Fruit fly (Drosophila melanogaster) whole organism, embryonic: Measurements from ENCODE around the gene dlg1.

ENCODE experiments used
- CG2199 ChIP-seq: fragments of 200-800 bp; sonication (Bioruptor generic); IDR thresholded peaks from 3 replicates; pipeline ENCODE4 v1.3.6; 2022; ENCODE audit warnings: missing biosample characterization, missing genetic modification characterization
- fu2 ChIP-seq: fragments of 200-800 bp; sonication (Bioruptor generic); optimal IDR thresholded peaks from 2 replicates; lab custom pipeline; 2016; ENCODE audit warnings: missing biosample characterization, missing genetic modification characterization
- jing ChIP-seq: fragments of 200-800 bp; sonication (Bioruptor generic); optimal IDR thresholded peaks from 2 replicates; lab custom pipeline; 2018; ENCODE audit warnings: missing biosample characterization, mild to moderate bottlenecking, missing genetic modification characterization
- phol ChIP-seq: fragments of 200-800 bp; sonication (Bioruptor generic); optimal IDR thresholded peaks from 3 replicates; lab custom pipeline; 2018; ENCODE audit warnings: missing biosample characterization, mild to moderate bottlenecking, missing genetic modification characterization, moderate library complexity
- pum ChIP-seq: fragments of 200-800 bp; sonication (Bioruptor generic); optimal IDR thresholded peaks from 2 replicates; lab custom pipeline; 2016; ENCODE audit warnings: missing biosample characterization, missing genetic modification characterization
- ttk ChIP-seq: fragments of 200-800 bp; sonication (Bioruptor generic); IDR thresholded peaks from 2 replicates; pipeline ENCODE4 v2.1.2; 2022; ENCODE audit warnings: missing biosample characterization, missing genetic modification characterization

DNA sequence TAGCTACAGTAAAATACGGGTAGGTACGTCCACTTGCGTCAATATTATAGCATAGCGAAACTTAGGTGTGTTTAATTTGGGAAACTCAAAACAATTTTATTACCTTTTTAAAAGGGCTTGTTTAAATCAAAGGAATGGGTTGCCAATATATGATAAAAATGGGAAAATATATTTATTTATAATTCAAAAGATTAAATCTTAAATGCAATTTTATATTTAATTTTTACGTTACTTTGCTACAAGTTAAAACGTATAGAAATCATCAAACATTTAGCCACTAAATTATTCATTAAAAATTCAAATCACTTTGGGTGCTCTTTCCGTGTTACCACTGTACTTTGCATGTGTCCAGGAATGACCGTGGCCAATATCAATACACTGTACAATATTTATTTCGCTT, 71.5 kb downstream of the dlg1 start:
- TF ChIP-seq jing: no peak
- no peak for TF ChIP-seq fu2
- TF ChIP-seq CG2199: no peak
- TF ChIP-seq pum (GFP tag; lab: Kevin White, UChicago): no peak
- peak; percentile 32 for TF ChIP-seq phol (tag; lab: Kevin White, UChicago)
- no peak for TF ChIP-seq ttk (GFP tag; lab: Robert Waterston, UW)
